Worm (Caenorhabditis elegans) whole organism, young adult: ENCODE data around the gene dhs-13.
A peak's percentile ranks its signal among the peaks of the same experiment; 100 is the strongest.

Experiments used
- B0035.1 ChIP-seq: sonication (generic microtip); optimal IDR thresholded peaks from 2 replicates; lab custom pipeline; 2016; ENCODE audit warnings: missing genetic modification characterization, mild to moderate bottlenecking, missing compliant biosample characterization, missing genotype, missing genetic modification reagents
- B0261.1 ChIP-seq: sonication (generic microtip); optimal IDR thresholded peaks from 2 replicates; lab custom pipeline; 2016; ENCODE audit warnings: mild to moderate bottlenecking, missing genetic modification characterization, moderate library complexity, missing compliant biosample characterization
- B0336.3 ChIP-seq: fragments of 200-800 bp; sonication (Bioruptor generic); IDR thresholded peaks from 2 replicates; pipeline ENCODE4 v1.3.6; 2022; ENCODE audit warnings: missing genetic modification characterization, missing compliant biosample characterization
- D2030.7 ChIP-seq: fragments of 200-800 bp; sonication (Bioruptor generic); IDR thresholded peaks from 2 replicates; pipeline ENCODE4 v1.3.6; 2022; ENCODE audit warnings: missing genetic modification reagents, missing genetic modification characterization, missing compliant biosample characterization
- F10E7.11 ChIP-seq: sonication (generic microtip); optimal IDR thresholded peaks from 2 replicates; lab custom pipeline; 2017; ENCODE audit warnings: mild to moderate bottlenecking, missing genetic modification characterization, moderate library complexity, missing compliant biosample characterization
- F23B12.7 ChIP-seq: sonication (generic microtip); optimal IDR thresholded peaks from 2 replicates; lab custom pipeline; 2017; ENCODE audit warnings: missing genetic modification characterization, mild to moderate bottlenecking, missing compliant biosample characterization, antibody characterized with exemption, moderate library complexity; ENCODE audit not compliant: insufficient read depth
- F33H1.4 ChIP-seq: fragments of 200-800 bp; sonication (Bioruptor generic); IDR thresholded peaks from 2 replicates; pipeline ENCODE4 v1.3.6; 2022; ENCODE audit warnings: missing genetic modification reagents, missing genetic modification characterization, missing compliant biosample characterization
- F57C9.4 ChIP-seq: sonication (generic microtip); optimal IDR thresholded peaks from 2 replicates; lab custom pipeline; 2017; ENCODE audit warnings: mild to moderate bottlenecking, missing genetic modification characterization, missing compliant biosample characterization
- K11D2.4 ChIP-seq: fragments of 200-800 bp; sonication (Bioruptor generic); IDR thresholded peaks from 2 replicates; pipeline ENCODE4 v1.3.6; 2022; ENCODE audit warnings: missing genetic modification reagents, missing genetic modification characterization, missing compliant biosample characterization
- T07F8.4 ChIP-seq: sonication (generic microtip); optimal IDR thresholded peaks from 2 replicates; lab custom pipeline; 2016; ENCODE audit warnings: mild to moderate bottlenecking, missing genetic modification characterization, moderate library complexity, missing compliant biosample characterization
- Y95B8A.8 ChIP-seq: fragments of 200-800 bp; sonication (Bioruptor generic); IDR thresholded peaks from 2 replicates; pipeline ENCODE4 v1.3.6; 2022; ENCODE audit warnings: missing genetic modification reagents, missing genetic modification characterization, missing compliant biosample characterization
- ZK185.1 ChIP-seq: sonication (generic microtip); optimal IDR thresholded peaks from 2 replicates; lab custom pipeline; 2016; ENCODE audit warnings: mild to moderate bottlenecking, missing genetic modification characterization, missing compliant biosample characterization; ENCODE audit not compliant: poor library complexity, severe bottlenecking
- atf-7 ChIP-seq: sonication (generic microtip); optimal IDR thresholded peaks from 2 replicates; lab custom pipeline; 2017; ENCODE audit warnings: mild to moderate bottlenecking, missing genetic modification characterization, missing compliant biosample characterization
- attf-5 ChIP-seq: fragments of 200-800 bp; sonication (Bioruptor generic); optimal IDR thresholded peaks from 2 replicates; lab custom pipeline; 2018; ENCODE audit warnings: mild to moderate bottlenecking, missing genetic modification characterization, missing compliant biosample characterization
- ccch-3 ChIP-seq: fragments of 200-800 bp; sonication (Bioruptor generic); optimal IDR thresholded peaks from 2 replicates; lab custom pipeline; 2018; ENCODE audit warnings: mild to moderate bottlenecking, missing genetic modification characterization, missing compliant biosample characterization
- ceh-100 ChIP-seq: fragments of 200-800 bp; sonication (Bioruptor generic); IDR thresholded peaks from 2 replicates; pipeline ENCODE4 v1.3.6; 2022; ENCODE audit warnings: missing genetic modification reagents, missing genetic modification characterization, missing compliant biosample characterization
- chd-7 ChIP-seq: sonication (generic microtip); optimal IDR thresholded peaks from 2 replicates; lab custom pipeline; 2016; ENCODE audit warnings: mild to moderate bottlenecking, missing genetic modification characterization, moderate library complexity, missing compliant biosample characterization
- dpl-1 ChIP-seq: fragments of 150-350 bp; optimal IDR thresholded peaks from 2 replicates; lab custom pipeline; 2014; ENCODE audit warnings: missing biosample characterization, missing genetic modification reagents, missing genetic modification characterization
- egl-44 ChIP-seq: fragments of 200-800 bp; sonication (Bioruptor generic); IDR thresholded peaks from 2 replicates; pipeline ENCODE4 v1.3.6; 2022; ENCODE audit warnings: missing genetic modification reagents, missing genetic modification characterization, missing compliant biosample characterization
- egrh-3 ChIP-seq: fragments of 200-800 bp; sonication (Bioruptor generic); IDR thresholded peaks from 2 replicates; pipeline ENCODE4 v1.3.6; 2022; ENCODE audit warnings: missing genetic modification reagents, missing genetic modification characterization, missing compliant biosample characterization
- ets-4 ChIP-seq: fragments of 200-800 bp; sonication (Bioruptor generic); optimal IDR thresholded peaks from 2 replicates; lab custom pipeline; 2018; ENCODE audit warnings: mild to moderate bottlenecking, missing genetic modification characterization, missing compliant biosample characterization
- fkh-3 ChIP-seq: sonication (generic microtip); optimal IDR thresholded peaks from 2 replicates; lab custom pipeline; 2016; ENCODE audit warnings: mild to moderate bottlenecking, missing genetic modification characterization, missing compliant biosample characterization
- hlh-12 ChIP-seq: sonication (generic microtip); optimal IDR thresholded peaks from 2 replicates; lab custom pipeline; 2016; ENCODE audit warnings: missing genetic modification characterization, missing compliant biosample characterization
- hmg-1.2 ChIP-seq: fragments of 200-800 bp; sonication (Bioruptor generic); IDR thresholded peaks from 2 replicates; pipeline ENCODE4 v1.3.6; 2022; ENCODE audit warnings: missing genetic modification reagents, missing genetic modification characterization, missing compliant biosample characterization
- hmg-20 ChIP-seq: fragments of 200-800 bp; sonication (Bioruptor generic); IDR thresholded peaks from 2 replicates; pipeline ENCODE4 v1.3.6; 2022; ENCODE audit warnings: missing genetic modification reagents, missing genetic modification characterization, missing compliant biosample characterization
- let-607 ChIP-seq, 2 experiments: fragments of 200-800 bp in 1 of 2; sonication (Bioruptor generic) in 1 of 2; sonication (generic microtip) in 1 of 2; optimal IDR thresholded peaks; 2 replicates each; lab custom pipeline; 2016 to 2018; ENCODE audit warnings: mild to moderate bottlenecking in 2 of 2, missing compliant biosample characterization in 2 of 2, missing genetic modification characterization in 2 of 2, moderate library complexity in 2 of 2, missing genotype in 1 of 2
- lin-26 ChIP-seq: fragments of 200-800 bp; sonication (Bioruptor generic); IDR thresholded peaks from 2 replicates; pipeline ENCODE4 v1.3.6; 2022; ENCODE audit warnings: missing genetic modification reagents, missing genetic modification characterization, missing compliant biosample characterization
- lin-40 ChIP-seq: sonication (generic microtip); optimal IDR thresholded peaks from 2 replicates; lab custom pipeline; 2016; ENCODE audit warnings: missing genetic modification characterization, mild to moderate bottlenecking, missing compliant biosample characterization, missing genotype, missing genetic modification reagents
- nfya-2 ChIP-seq: fragments of 200-800 bp; sonication (Bioruptor generic); IDR thresholded peaks from 2 replicates; pipeline ENCODE4 v1.3.6; 2022; ENCODE audit warnings: missing genetic modification reagents, missing genetic modification characterization, missing compliant biosample characterization
- nhr-27 ChIP-seq: fragments of 200-800 bp; sonication (Bioruptor generic); optimal IDR thresholded peaks from 2 replicates; lab custom pipeline; 2018; ENCODE audit warnings: mild to moderate bottlenecking, missing genetic modification characterization, moderate library complexity, missing compliant biosample characterization
- nhr-80 ChIP-seq: sonication (generic microtip); optimal IDR thresholded peaks from 2 replicates; lab custom pipeline; 2016; ENCODE audit warnings: missing genetic modification characterization, missing compliant biosample characterization
- rcor-1 ChIP-seq: fragments of 200-800 bp; sonication (Bioruptor generic); IDR thresholded peaks from 2 replicates; pipeline ENCODE4 v1.3.6; 2022; ENCODE audit warnings: missing genetic modification reagents, missing genetic modification characterization, missing compliant biosample characterization
- rec-8 ChIP-seq, 2 experiments: sonication (generic microtip); optimal IDR thresholded peaks; 2 replicates each; lab custom pipeline; 2016; ENCODE audit warnings: mild to moderate bottlenecking in 2 of 2, missing genetic modification characterization in 2 of 2, missing genetic modification reagents in 2 of 2, missing genotype in 2 of 2, missing biosample characterization in 1 of 2, missing compliant biosample characterization in 1 of 2, moderate library complexity in 1 of 2
- repo-1 ChIP-seq: sonication (generic microtip); optimal IDR thresholded peaks from 2 replicates; lab custom pipeline; 2017; ENCODE audit warnings: mild to moderate bottlenecking, missing genetic modification characterization, missing compliant biosample characterization
- snpc-1.1 ChIP-seq: sonication (generic microtip); optimal IDR thresholded peaks from 2 replicates; lab custom pipeline; 2017; ENCODE audit warnings: missing genetic modification characterization, mild to moderate bottlenecking, missing compliant biosample characterization, antibody characterized with exemption, moderate library complexity, missing genotype, missing genetic modification reagents; ENCODE audit not compliant: insufficient read depth
- snpc-4 ChIP-seq, 5 experiments: fragments of 150-350 bp in 1 of 5; sonication (generic microtip) in 4 of 5; optimal IDR thresholded peaks; 2 replicates each; lab custom pipeline; 2014 to 2018; ENCODE audit warnings: missing genetic modification characterization in 5 of 5, missing biosample characterization in 3 of 5, antibody characterized with exemption in 2 of 5, mild to moderate bottlenecking in 2 of 5, missing compliant biosample characterization in 2 of 5, missing genotype in 2 of 5, moderate library complexity in 2 of 5, missing genetic modification reagents in 1 of 5
- somi-1 ChIP-seq: fragments of 200-800 bp; sonication (Bioruptor generic); optimal IDR thresholded peaks from 2 replicates; lab custom pipeline; 2018; ENCODE audit warnings: mild to moderate bottlenecking, missing genetic modification characterization, missing compliant biosample characterization
- tlf-1 ChIP-seq: fragments of 200-800 bp; sonication (Bioruptor generic); optimal IDR thresholded peaks from 2 replicates; lab custom pipeline; 2018; ENCODE audit warnings: mild to moderate bottlenecking, missing genetic modification characterization, missing compliant biosample characterization
- unc-130 ChIP-seq: sonication (generic microtip); optimal IDR thresholded peaks from 2 replicates; lab custom pipeline; 2016; ENCODE audit warnings: missing genetic modification reagents, missing genetic modification characterization, missing compliant biosample characterization
- xnd-1 ChIP-seq: sonication (generic microtip); optimal IDR thresholded peaks from 2 replicates; lab custom pipeline; 2016; ENCODE audit warnings: missing genotype, missing genetic modification reagents, missing genetic modification characterization, missing compliant biosample characterization
- ztf-18 ChIP-seq: sonication (generic microtip); optimal IDR thresholded peaks from 2 replicates; lab custom pipeline; 2016; ENCODE audit warnings: missing genotype, mild to moderate bottlenecking, missing genetic modification characterization, missing compliant biosample characterization
- ztf-26 ChIP-seq: sonication (generic microtip); optimal IDR thresholded peaks from 2 replicates; lab custom pipeline; 2017; ENCODE audit warnings: missing genetic modification characterization, missing compliant biosample characterization
- ztf-6 ChIP-seq: fragments of 200-800 bp; sonication (Bioruptor generic); IDR thresholded peaks from 2 replicates; pipeline ENCODE4 v1.3.6; 2022; ENCODE audit warnings: missing genetic modification reagents, missing genetic modification characterization, missing compliant biosample characterization

dhs-13 gene

DNA sequence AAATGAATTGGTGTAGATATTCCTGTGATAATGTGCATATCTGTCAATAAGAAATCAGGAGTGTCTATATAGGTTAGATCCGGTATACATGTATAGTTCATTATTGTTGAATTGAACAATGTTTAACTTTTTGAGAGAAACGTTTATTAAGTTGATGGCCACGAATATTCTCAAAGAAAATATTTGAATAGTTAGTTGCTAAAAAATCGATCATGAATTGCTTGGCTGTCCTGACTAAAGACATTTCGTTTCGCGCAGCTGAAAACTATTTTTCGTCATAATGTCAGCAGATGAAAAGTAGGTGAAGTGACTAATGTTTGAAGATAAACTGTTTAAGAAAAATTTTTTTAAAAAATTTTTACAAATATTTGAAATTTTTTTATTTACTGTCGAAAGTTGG lies 20.1 kb downstream of the dhs-13 start, which contains the start of gene srh-199:
TSS of gene srh-199 (minus strand) at position 101 of the 400 bp plus-strand sequence.
- TF ChIP-seq Y95B8A.8 (GFP tag; lab: Robert Waterston, UW): no peak
- no peak for TF ChIP-seq egl-44 (GFP tag; lab: Robert Waterston, UW)
- TF ChIP-seq ccch-3 (GFP tag; lab: Kevin White, UChicago): no peak

DNA sequence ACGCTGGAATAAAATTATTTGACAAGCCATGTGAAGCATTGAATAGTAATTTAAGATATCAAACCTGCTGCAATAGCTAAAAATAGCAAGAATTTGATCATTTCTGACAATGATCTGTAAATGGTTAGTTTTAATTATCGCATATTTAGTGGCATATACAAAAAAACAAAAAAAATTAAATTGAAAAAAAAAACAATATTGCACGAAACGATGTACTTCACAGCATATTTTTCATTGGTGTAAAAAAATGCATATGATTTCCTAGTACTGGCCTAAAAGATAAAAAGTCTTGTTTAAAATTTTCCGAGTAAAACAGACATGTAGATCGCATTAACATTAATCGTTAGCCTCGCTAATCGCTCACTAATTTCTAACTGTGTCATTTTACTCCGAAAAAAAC lies 22.5 kb downstream of the dhs-13 start, which contains the start of gene ZK697.8:
TSS of gene ZK697.8 (minus strand) at position 101 of the 400 bp plus-strand sequence.
- TF ChIP-seq B0336.3: no peak

ce11 chrV:1743205-1743870 lies 28.2 kb downstream of the dhs-13 start, which contains the start of gene nhr-256:
TSS of gene nhr-256 (plus strand) at chrV:1743771.
- TF ChIP-seq lin-40 (tag; lab: Kevin White, UChicago) (no peak), unc-130 (GFP tag; lab: Kevin White, UChicago) (no peak), xnd-1 (tag; lab: Kevin White, UChicago) (no peak), egrh-3 (GFP tag; lab: Robert Waterston, UW) (no peak), ets-4 (GFP tag; lab: Kevin White, UChicago) (no peak), ztf-18 (tag; lab: Kevin White, UChicago) (no peak), attf-5 (GFP tag; lab: Kevin White, UChicago) (peak; percentile 65), K11D2.4 (GFP tag; lab: Robert Waterston, UW) (0 out of 2 replicates have a peak, but pooled peaks have one; percentile 36), F33H1.4 (GFP tag; lab: Robert Waterston, UW) (no peak), rcor-1 (no peak), fkh-3 (tag; lab: Kevin White, UChicago) (no peak), D2030.7 (no peak), repo-1 (tag; lab: Kevin White, UChicago) (no peak), B0035.1 (tag; lab: Kevin White, UChicago) (no peak), F23B12.7 (tag; lab: Kevin White, UChicago) (peak; percentile 4), rec-8 (tag; optimal IDR thresholded peaks at IDR 0.05; lab: Kevin White, UChicago) (no peak), let-607 (tag; optimal IDR thresholded peaks at IDR 0.05; lab: Kevin White, UChicago) (peak in 1 of 2 experiments; percentile 59), F10E7.11 (no peak), atf-7 (peak; percentile 21), dpl-1 (no peak), hlh-12 (tag; lab: Kevin White, UChicago) (no peak), snpc-1.1 (no peak), lin-26 (GFP tag; lab: Robert Waterston, UW) (no peak), chd-7 (tag; lab: Kevin White, UChicago) (no peak), T07F8.4 (tag; lab: Kevin White, UChicago) (no peak), hmg-1.2 (peak; percentile 95), ceh-100 (GFP tag; lab: Robert Waterston, UW) (no peak), somi-1 (GFP tag; lab: Kevin White, UChicago) (no peak), nhr-27 (tag; lab: Kevin White, UChicago) (no peak), B0261.1 (no peak), hmg-20 (no peak), ZK185.1 (tag; lab: Kevin White, UChicago) (no peak), nhr-80 (tag; lab: Kevin White, UChicago) (peak; percentile 76), ztf-26 (tag; lab: Kevin White, UChicago) (peak; percentile 26), snpc-4 (GFP tag; optimal IDR thresholded peaks at IDR 0.05; lab: Kevin White, UChicago) (no peak), snpc-4 (tag; optimal IDR thresholded peaks at IDR 0.05; lab: Kevin White, UChicago) (peak in 1 of 4 experiments; percentile 19), nfya-2 (GFP tag; lab: Robert Waterston, UW) (no peak), tlf-1 (GFP tag; lab: Kevin White, UChicago) (no peak), ztf-6 (GFP tag; lab: Robert Waterston, UW) (no peak), F57C9.4 (tag; lab: Kevin White, UChicago) (no peak)
